Worm (Caenorhabditis elegans) whole organism, L2 larva: Measurements from ENCODE around the gene C13F10.5.

ENCODE experiments used
- C34F6.9 ChIP-seq: fragments of 150-350 bp; optimal IDR thresholded peaks from 2 replicates; lab custom pipeline; 2014; ENCODE audit warnings: missing biosample characterization, missing genetic modification characterization
- F13H6.1 ChIP-seq: sonication (generic microtip); optimal IDR thresholded peaks from 2 replicates; lab custom pipeline; 2016; ENCODE audit warnings: missing genetic modification characterization, missing compliant biosample characterization
- R02D3.7 ChIP-seq: fragments of 150-350 bp; optimal IDR thresholded peaks from 2 replicates; lab custom pipeline; 2014; ENCODE audit warnings: missing biosample characterization, missing genetic modification characterization
- Y55F3AM.14 ChIP-seq: fragments of 200-800 bp; sonication (Bioruptor generic); optimal IDR thresholded peaks from 2 replicates; lab custom pipeline; 2018; ENCODE audit warnings: mild to moderate bottlenecking, missing genetic modification characterization, missing compliant biosample characterization
- ZK546.5 ChIP-seq: sonication (generic microtip); optimal IDR thresholded peaks from 2 replicates; lab custom pipeline; 2017; ENCODE audit warnings: missing biosample characterization, missing genetic modification characterization
- alr-1 ChIP-seq: fragments of 150-350 bp; optimal IDR thresholded peaks from 2 replicates; lab custom pipeline; 2014; ENCODE audit warnings: missing biosample characterization, missing genetic modification characterization
- aly-2 ChIP-seq: fragments of 150-350 bp; optimal IDR thresholded peaks from 2 replicates; lab custom pipeline; 2014; ENCODE audit warnings: missing biosample characterization, missing genetic modification characterization
- ama-1 ChIP-seq: fragments of 150-350 bp; optimal IDR thresholded peaks from 2 replicates; lab custom pipeline; 2018; ENCODE audit warnings: inconsistent platforms
- blmp-1 ChIP-seq: sonication (generic microtip); optimal IDR thresholded peaks from 2 replicates; lab custom pipeline; 2017; ENCODE audit warnings: missing genetic modification characterization, mild to moderate bottlenecking, missing compliant biosample characterization, antibody characterized with exemption, moderate library complexity; ENCODE audit not compliant: insufficient read depth
- ceh-16 ChIP-seq: fragments of 150-350 bp; optimal IDR thresholded peaks from 2 replicates; lab custom pipeline; 2014; ENCODE audit warnings: missing biosample characterization, missing genetic modification characterization
- ceh-82 ChIP-seq: fragments of 150-350 bp; optimal IDR thresholded peaks from 2 replicates; lab custom pipeline; 2014; ENCODE audit warnings: missing biosample characterization, missing genetic modification characterization
- dmd-4 ChIP-seq: sonication (generic microtip); optimal IDR thresholded peaks from 2 replicates; lab custom pipeline; 2017; ENCODE audit warnings: missing biosample characterization, missing genetic modification characterization
- egl-27 ChIP-seq: sonication (generic microtip); optimal IDR thresholded peaks from 3 replicates; lab custom pipeline; 2017; ENCODE audit warnings: missing biosample characterization, missing genetic modification reagents, missing genetic modification characterization
- elt-3 ChIP-seq: sonication (generic microtip); optimal IDR thresholded peaks from 2 replicates; lab custom pipeline; 2017; ENCODE audit warnings: missing biosample characterization, missing genetic modification characterization
- fos-1 ChIP-seq: fragments of 150-350 bp; optimal IDR thresholded peaks from 2 replicates; lab custom pipeline; 2014; ENCODE audit warnings: missing biosample characterization, missing genetic modification characterization
- gmeb-1 ChIP-seq: fragments of 150-350 bp; optimal IDR thresholded peaks from 2 replicates; lab custom pipeline; 2014; ENCODE audit warnings: missing biosample characterization, missing genetic modification characterization
- lin-13 ChIP-seq: fragments of 150-350 bp; optimal IDR thresholded peaks from 2 replicates; lab custom pipeline; 2014; ENCODE audit warnings: missing biosample characterization, missing genetic modification reagents, missing genetic modification characterization
- lin-39 ChIP-seq: fragments of 150-350 bp; optimal IDR thresholded peaks from 2 replicates; lab custom pipeline; 2014; ENCODE audit warnings: missing biosample characterization, missing genetic modification reagents, missing genetic modification characterization
- lsy-2 ChIP-seq, 2 experiments: fragments of 150-350 bp in 1 of 2; sonication (generic microtip) in 1 of 2; optimal IDR thresholded peaks; 2 replicates each; lab custom pipeline; 2014 to 2017; ENCODE audit warnings: missing biosample characterization in 2 of 2, missing genetic modification characterization in 2 of 2
- mab-5 ChIP-seq: fragments of 150-350 bp; optimal IDR thresholded peaks from 2 replicates; lab custom pipeline; 2014; ENCODE audit warnings: missing biosample characterization, missing genetic modification characterization
- mbf-1 ChIP-seq: sonication (generic microtip); optimal IDR thresholded peaks from 2 replicates; lab custom pipeline; 2017; ENCODE audit warnings: missing biosample characterization, missing genetic modification characterization
- mdl-1 ChIP-seq, 2 experiments: fragments of 150-350 bp in 1 of 2; sonication (generic microtip) in 1 of 2; optimal IDR thresholded peaks; 2 replicates each; lab custom pipeline; 2017; ENCODE audit warnings: missing biosample characterization in 2 of 2, missing genetic modification characterization in 2 of 2
- nhr-10 ChIP-seq: sonication (generic microtip); optimal IDR thresholded peaks from 2 replicates; lab custom pipeline; 2017; ENCODE audit warnings: missing biosample characterization, missing genetic modification characterization
- nhr-11 ChIP-seq: fragments of 150-350 bp; optimal IDR thresholded peaks from 2 replicates; lab custom pipeline; 2014; ENCODE audit warnings: missing biosample characterization, missing genetic modification characterization
- nhr-12 ChIP-seq: fragments of 150-350 bp; optimal IDR thresholded peaks from 2 replicates; lab custom pipeline; 2014; ENCODE audit warnings: missing biosample characterization, missing genetic modification characterization
- nhr-129 ChIP-seq: fragments of 150-350 bp; optimal IDR thresholded peaks from 2 replicates; lab custom pipeline; 2014; ENCODE audit warnings: missing biosample characterization, missing genetic modification characterization
- nhr-21 ChIP-seq: fragments of 150-350 bp; optimal IDR thresholded peaks from 2 replicates; lab custom pipeline; 2014; ENCODE audit warnings: missing biosample characterization, missing genetic modification characterization
- nhr-23 ChIP-seq: fragments of 150-350 bp; optimal IDR thresholded peaks from 2 replicates; lab custom pipeline; 2014; ENCODE audit warnings: missing biosample characterization, missing genetic modification reagents, missing genetic modification characterization
- nhr-25 ChIP-seq: fragments of 150-350 bp; sonication (generic microtip); optimal IDR thresholded peaks from 3 replicates; lab custom pipeline; 2014; ENCODE audit warnings: missing biosample characterization, missing genetic modification characterization
- nhr-6 ChIP-seq: fragments of 150-350 bp; optimal IDR thresholded peaks from 2 replicates; lab custom pipeline; 2014; ENCODE audit warnings: missing biosample characterization, missing genetic modification characterization
- nhr-77 ChIP-seq: fragments of 150-350 bp; optimal IDR thresholded peaks from 2 replicates; lab custom pipeline; 2014; ENCODE audit warnings: missing biosample characterization, missing genetic modification characterization
- peb-1 ChIP-seq: fragments of 150-350 bp; optimal IDR thresholded peaks from 2 replicates; lab custom pipeline; 2014; ENCODE audit warnings: missing biosample characterization, missing genetic modification characterization
- sem-4 ChIP-seq: fragments of 150-350 bp; optimal IDR thresholded peaks from 2 replicates; lab custom pipeline; 2014; ENCODE audit warnings: missing biosample characterization, missing genetic modification reagents, missing genetic modification characterization
- skn-1 ChIP-seq: sonication (generic microtip); optimal IDR thresholded peaks from 2 replicates; lab custom pipeline; 2017; ENCODE audit warnings: missing biosample characterization, missing genetic modification characterization
- sma-9 ChIP-seq, 2 experiments: fragments of 150-350 bp in 1 of 2; sonication (generic microtip) in 1 of 2; optimal IDR thresholded peaks; 2 replicates each; lab custom pipeline; 2014 to 2016; ENCODE audit warnings: missing genetic modification characterization in 2 of 2, mild to moderate bottlenecking in 1 of 2, missing biosample characterization in 1 of 2, missing compliant biosample characterization in 1 of 2, missing genetic modification reagents in 1 of 2, moderate library complexity in 1 of 2
- snpc-4 ChIP-seq: fragments of 150-350 bp; optimal IDR thresholded peaks from 2 replicates; lab custom pipeline; 2014; ENCODE audit warnings: missing biosample characterization, missing genetic modification characterization
- unc-55 ChIP-seq: fragments of 150-350 bp; sonication (generic microtip); optimal IDR thresholded peaks from 3 replicates; lab custom pipeline; 2014; ENCODE audit warnings: missing biosample characterization, missing genetic modification reagents, missing genetic modification characterization
- unc-62 ChIP-seq: fragments of 150-350 bp; optimal IDR thresholded peaks from 2 replicates; lab custom pipeline; 2014; ENCODE audit warnings: missing biosample characterization, missing genetic modification reagents, missing genetic modification characterization
- ztf-1 ChIP-seq: fragments of 200-800 bp; sonication (Bioruptor generic); conservative IDR thresholded peaks from 2 replicates; pipeline ENCODE4 v1.3.6; 2022; ENCODE audit warnings: missing genetic modification characterization, missing compliant biosample characterization
- ztf-11 ChIP-seq: sonication (generic microtip); optimal IDR thresholded peaks from 2 replicates; lab custom pipeline; 2017; ENCODE audit warnings: missing biosample characterization, missing genetic modification characterization
- ztf-4 ChIP-seq: fragments of 150-350 bp; optimal IDR thresholded peaks from 2 replicates; lab custom pipeline; 2014; ENCODE audit warnings: missing biosample characterization, missing genetic modification characterization

C13F10.5 gene

ce11 chrV:7214802-7215201 is 4.1 kb downstream of the C13F10.5 start, which contains the start of gene soap-1:
TSS of gene soap-1 (minus strand) at chrV:7214902.
- TF ChIP-seq nhr-129 (tag; lab: Kevin White, UChicago) (no peak), unc-55 (GFP tag; lab: Kevin White, UChicago) (no peak), ZK546.5 (tag; lab: Kevin White, UChicago) (no peak), snpc-4 (tag; lab: Kevin White, UChicago) (no peak), ama-1 (lab: Kevin White, UChicago) (no peak), R02D3.7 (no peak), nhr-25 (no peak)

DNA sequence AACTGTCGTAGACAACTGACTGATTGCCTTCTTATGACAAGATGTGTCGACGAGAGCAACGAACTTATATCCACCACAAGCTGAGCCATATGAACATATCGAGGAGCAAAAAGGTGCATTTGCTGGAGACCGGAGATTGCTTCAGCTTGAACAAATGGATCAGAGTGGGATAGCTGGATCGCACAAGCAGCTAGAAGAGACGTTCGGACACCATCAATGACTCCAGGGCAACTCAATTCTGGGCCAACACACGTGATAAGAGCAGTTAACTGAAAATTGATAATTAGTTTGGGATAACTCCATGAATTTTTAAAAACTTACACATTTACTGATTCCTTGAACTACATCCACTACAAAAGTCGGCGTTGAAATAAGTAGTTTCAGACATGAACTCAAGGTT is 9.9 kb downstream of the C13F10.5 start:
- no peak for TF ChIP-seq sma-9 (GFP tag; optimal IDR thresholded peaks at IDR 0.05; lab: Kevin White, UChicago)
- no peak for TF ChIP-seq sma-9 (tag; optimal IDR thresholded peaks at IDR 0.05; lab: Kevin White, UChicago)
- no peak for TF ChIP-seq nhr-10 (tag; lab: Kevin White, UChicago)
- TF ChIP-seq nhr-11 (tag; lab: Kevin White, UChicago): no peak
- no peak for TF ChIP-seq Y55F3AM.14 (GFP tag; lab: Kevin White, UChicago)
- no peak for TF ChIP-seq nhr-77
- no peak for TF ChIP-seq mdl-1 (tag; optimal IDR thresholded peaks at IDR 0.05; lab: Kevin White, UChicago)

ce11 chrV:7201353-7201752 is 17.5 kb downstream of the C13F10.5 start:
- TF ChIP-seq nhr-21 (tag; lab: Kevin White, UChicago) (no peak), ceh-16 (tag; lab: Kevin White, UChicago) (no peak), aly-2 (tag; lab: Kevin White, UChicago) (no peak), peb-1 (no peak), skn-1 (no peak), nhr-12 (tag; lab: Kevin White, UChicago) (no peak), dmd-4 (tag; lab: Kevin White, UChicago) (no peak), alr-1 (tag; lab: Kevin White, UChicago) (no peak), mbf-1 (tag; lab: Kevin White, UChicago) (no peak), mab-5 (tag; lab: Kevin White, UChicago) (no peak), F13H6.1 (tag; lab: Kevin White, UChicago) (no peak), R02D3.7 (no peak), nhr-6 (tag; lab: Kevin White, UChicago) (no peak), nhr-77 (no peak), gmeb-1 (no peak), ztf-4 (tag; lab: Kevin White, UChicago) (no peak), nhr-23 (tag; lab: Kevin White, UChicago) (no peak), nhr-11 (tag; lab: Kevin White, UChicago) (no peak)

ce11 chrV:7199932-7200331 is 19.0 kb downstream of the C13F10.5 start, which contains the start of gene F09G2.1:
TSS of gene F09G2.1 (plus strand) at chrV:7200232.
- TF ChIP-seq ama-1 (lab: Kevin White, UChicago) (no peak), gmeb-1 (no peak), nhr-11 (tag; lab: Kevin White, UChicago) (no peak), sem-4 (no peak), Y55F3AM.14 (GFP tag; lab: Kevin White, UChicago) (no peak), peb-1 (no peak), sma-9 (GFP tag; optimal IDR thresholded peaks at IDR 0.05; lab: Kevin White, UChicago) (no peak), sma-9 (tag; optimal IDR thresholded peaks at IDR 0.05; lab: Kevin White, UChicago) (no peak), F13H6.1 (tag; lab: Kevin White, UChicago) (no peak), egl-27 (tag; lab: Kevin White, UChicago) (no peak), ztf-1 (GFP tag; lab: Robert Waterston, UW) (no peak), blmp-1 (tag; lab: Kevin White, UChicago) (no peak), nhr-6 (tag; lab: Kevin White, UChicago) (no peak), ztf-4 (tag; lab: Kevin White, UChicago) (no peak), nhr-10 (tag; lab: Kevin White, UChicago) (no peak), mdl-1 (tag; optimal IDR thresholded peaks at IDR 0.05; lab: Kevin White, UChicago) (no peak), mbf-1 (tag; lab: Kevin White, UChicago) (no peak), nhr-129 (tag; lab: Kevin White, UChicago) (no peak), nhr-23 (tag; lab: Kevin White, UChicago) (no peak), lin-13 (GFP tag; lab: Kevin White, UChicago) (no peak), ZK546.5 (tag; lab: Kevin White, UChicago) (no peak)

ce11 chrV:7199077-7199476 is 19.8 kb downstream of the C13F10.5 start:
- no peak for TF ChIP-seq lin-39 (tag; lab: Kevin White, UChicago)
- TF ChIP-seq Y55F3AM.14 (GFP tag; lab: Kevin White, UChicago): no peak
- TF ChIP-seq ztf-11 (tag; lab: Kevin White, UChicago): no peak
- no peak for TF ChIP-seq elt-3 (tag; lab: Kevin White, UChicago)
- no peak for TF ChIP-seq fos-1 (tag; lab: Kevin White, UChicago)
- no peak for TF ChIP-seq alr-1 (tag; lab: Kevin White, UChicago)
- TF ChIP-seq lsy-2 (tag; optimal IDR thresholded peaks at IDR 0.05; lab: Kevin White, UChicago): no peak
- TF ChIP-seq unc-62 (GFP tag; lab: Kevin White, UChicago): no peak
- no peak for TF ChIP-seq peb-1
- TF ChIP-seq skn-1: no peak
- no peak for TF ChIP-seq ZK546.5 (tag; lab: Kevin White, UChicago)
- TF ChIP-seq snpc-4 (tag; lab: Kevin White, UChicago): no peak
- no peak for TF ChIP-seq ceh-82
- TF ChIP-seq C34F6.9 (tag; lab: Kevin White, UChicago): no peak
- TF ChIP-seq lin-13 (GFP tag; lab: Kevin White, UChicago): no peak
- no peak for TF ChIP-seq mbf-1 (tag; lab: Kevin White, UChicago)
- no peak for TF ChIP-seq nhr-10 (tag; lab: Kevin White, UChicago)
- TF ChIP-seq, all 48 proteins: peak for 0
